Worm (Caenorhabditis elegans): ENCODE results near the gene dpy-18.

- TF ChIP-seq fkh-10 (GFP tag; optimal IDR thresholded peaks at IDR 0.05) (no peak), nhr-28 (tag; optimal IDR thresholded peaks at IDR 0.05) (no peak), lin-13 (GFP tag; optimal IDR thresholded peaks at IDR 0.05) (no peak), spr-1 (tag; optimal IDR thresholded peaks at IDR 0.05) (no peak), mdl-1 (tag; optimal IDR thresholded peaks at IDR 0.05) (no peak), lim-7 (GFP tag; IDR thresholded peaks at IDR 0.05) (no peak), skn-1 (tag; optimal IDR thresholded peaks at IDR 0.05) (no peak)
These were observed 1.1 kb upstream of the dpy-18 start for ce11 chrIII:11378910-11379309.
